Fruit fly (Drosophila melanogaster) whole organism: ENCODE results near the gene ed.
A peak's percentile ranks its signal among the peaks of the same experiment; 100 is the strongest.

Experiments used
- CG8478 ChIP-seq: fragments of >200 bp; optimal IDR thresholded peaks from 2 replicates; lab custom pipeline; 2018; ENCODE audit warnings: inconsistent platforms
- Dll ChIP-seq: fragments of >200 bp; optimal IDR thresholded peaks from 2 replicates; lab custom pipeline; 2017
- EcR ChIP-seq, 2 experiments: fragments of >200 bp; optimal IDR thresholded peaks; 2 replicates each; lab custom pipeline; 2017; ENCODE audit warnings: missing biosample characterization in 2 of 2, missing genetic modification characterization in 2 of 2, missing genetic modification reagents in 2 of 2
- pan ChIP-seq: fragments of >200 bp; optimal IDR thresholded peaks from 2 replicates; lab custom pipeline; 2017
- psq ChIP-seq: fragments of >200 bp; optimal IDR thresholded peaks from 2 replicates; lab custom pipeline; 2017
- usp ChIP-seq: fragments of >200 bp; optimal IDR thresholded peaks from 2 replicates; lab custom pipeline; 2017; ENCODE audit warnings: missing biosample characterization, missing genetic modification characterization, mixed read lengths

ed gene

dm6 chr2L:4031203-4032096 lies at the start of gene ed:
ed (plus strand) TSS chr2L:4031377.
- no peak for TF ChIP-seq Dll (lab: Kevin White, UChicago)
- peak; percentile 34 for TF ChIP-seq CG8478 (lab: Kevin White, UChicago)

- TF ChIP-seq Dll (lab: Kevin White, UChicago) = no peak
- no peak for TF ChIP-seq pan (lab: Kevin White, UChicago)
- TF ChIP-seq usp (GFP tag; lab: Kevin White, UChicago) = no peak
- no peak for TF ChIP-seq EcR (GFP tag; optimal IDR thresholded peaks at IDR 0.05; lab: Kevin White, UChicago)
- TF ChIP-seq CG8478 (lab: Kevin White, UChicago) = no peak
- TF ChIP-seq psq = no peak
These were observed 39.5 kb upstream of the ed start, which contains the start of gene fred for dm6 chr2L:3991638-3992037. fred (minus strand) TSS chr2L:3991713.

dm6 chr2L:3999718-4000117 lies 31.5 kb upstream of the ed start, which contains the start of gene CG43797:
CG43797 (plus strand) TSS chr2L:4000018.
- TF ChIP-seq usp (GFP tag; lab: Kevin White, UChicago) = no peak
- TF ChIP-seq EcR (GFP tag; optimal IDR thresholded peaks at IDR 0.05; lab: Kevin White, UChicago) = no peak
- TF ChIP-seq pan (lab: Kevin White, UChicago) = no peak
- TF ChIP-seq Dll (lab: Kevin White, UChicago) = no peak
- no peak for TF ChIP-seq CG8478 (lab: Kevin White, UChicago)
- TF ChIP-seq psq = no peak

dm6 chr2L:4003780-4004179 lies 27.4 kb upstream of the ed start, which contains the start of gene CG34176:
CG34176 (plus strand) TSS chr2L:4004080.
- no peak for TF ChIP-seq EcR (GFP tag; optimal IDR thresholded peaks at IDR 0.05; lab: Kevin White, UChicago)
- no peak for TF ChIP-seq usp (GFP tag; lab: Kevin White, UChicago)

dm6 chr2L:4004684-4005083 lies 26.5 kb upstream of the ed start, which contains the start of gene CG15422:
CG15422 (plus strand) TSS chr2L:4004984.
- no peak for TF ChIP-seq pan (lab: Kevin White, UChicago)
- TF ChIP-seq psq = no peak
- no peak for TF ChIP-seq CG8478 (lab: Kevin White, UChicago)
- TF ChIP-seq EcR (GFP tag; optimal IDR thresholded peaks at IDR 0.05; lab: Kevin White, UChicago) = no peak
- TF ChIP-seq usp (GFP tag; lab: Kevin White, UChicago) = no peak

dm6 chr2L:4005741-4006140 lies 25.4 kb upstream of the ed start, which contains the start of gene CG15423:
CG15423 (plus strand) TSS chr2L:4006041.
- TF ChIP-seq CG8478 (lab: Kevin White, UChicago) (no peak), usp (GFP tag; lab: Kevin White, UChicago) (no peak), EcR (GFP tag; optimal IDR thresholded peaks at IDR 0.05; lab: Kevin White, UChicago) (no peak), Dll (lab: Kevin White, UChicago) (no peak), psq (no peak), pan (lab: Kevin White, UChicago) (no peak)

- TF ChIP-seq CG8478 (lab: Kevin White, UChicago) (no peak), psq (no peak), Dll (lab: Kevin White, UChicago) (no peak), usp (GFP tag; lab: Kevin White, UChicago) (no peak), pan (lab: Kevin White, UChicago) (no peak), EcR (GFP tag; optimal IDR thresholded peaks at IDR 0.05; lab: Kevin White, UChicago) (no peak)
These were observed 23.8 kb upstream of the ed start, which contains the start of gene CG43773 for dm6 chr2L:4007390-4007789. CG43773 (plus strand) TSS chr2L:4007690.

dm6 chr2L:4008353-4008752 lies 22.8 kb upstream of the ed start, which contains the start of gene CG43774:
CG43774 (plus strand) TSS chr2L:4008653.
- TF ChIP-seq pan (lab: Kevin White, UChicago) (no peak), CG8478 (lab: Kevin White, UChicago) (no peak), psq (no peak), Dll (lab: Kevin White, UChicago) (no peak), EcR (GFP tag; optimal IDR thresholded peaks at IDR 0.05; lab: Kevin White, UChicago) (no peak), usp (GFP tag; lab: Kevin White, UChicago) (no peak)

- TF ChIP-seq EcR (GFP tag; optimal IDR thresholded peaks at IDR 0.05; lab: Kevin White, UChicago) = no peak
- TF ChIP-seq usp (GFP tag; lab: Kevin White, UChicago) = no peak
- no peak for TF ChIP-seq CG8478 (lab: Kevin White, UChicago)
- TF ChIP-seq Dll (lab: Kevin White, UChicago) = no peak
- no peak for TF ChIP-seq pan (lab: Kevin White, UChicago)
- no peak for TF ChIP-seq psq
These were observed 19.1 kb upstream of the ed start for dm6 chr2L:4012089-4012488.

- no peak for TF ChIP-seq EcR (GFP tag; optimal IDR thresholded peaks at IDR 0.05; lab: Kevin White, UChicago)
These were observed 12.0 kb upstream of the ed start for dm6 chr2L:4019198-4019597.

dm6 chr2L:4019765-4020164 lies 11.4 kb upstream of the ed start:
- TF ChIP-seq EcR (GFP tag; optimal IDR thresholded peaks at IDR 0.05; lab: Kevin White, UChicago) = no peak
- no peak for TF ChIP-seq CG8478 (lab: Kevin White, UChicago)
- TF ChIP-seq Dll (lab: Kevin White, UChicago) = no peak
- no peak for TF ChIP-seq usp (GFP tag; lab: Kevin White, UChicago)
- TF ChIP-seq pan (lab: Kevin White, UChicago) = no peak
- no peak for TF ChIP-seq psq

- no peak for TF ChIP-seq Dll (lab: Kevin White, UChicago)
- no peak for TF ChIP-seq EcR (GFP tag; optimal IDR thresholded peaks at IDR 0.05; lab: Kevin White, UChicago)
- no peak for TF ChIP-seq usp (GFP tag; lab: Kevin White, UChicago)
These were observed 11.0 kb upstream of the ed start for dm6 chr2L:4020188-4020587.
